Worm (Caenorhabditis elegans): Measurements from ENCODE around the gene rnf-121.
A peak's percentile ranks its signal among the peaks of the same experiment; 100 is the strongest.

The rnf-121 gene

DNA sequence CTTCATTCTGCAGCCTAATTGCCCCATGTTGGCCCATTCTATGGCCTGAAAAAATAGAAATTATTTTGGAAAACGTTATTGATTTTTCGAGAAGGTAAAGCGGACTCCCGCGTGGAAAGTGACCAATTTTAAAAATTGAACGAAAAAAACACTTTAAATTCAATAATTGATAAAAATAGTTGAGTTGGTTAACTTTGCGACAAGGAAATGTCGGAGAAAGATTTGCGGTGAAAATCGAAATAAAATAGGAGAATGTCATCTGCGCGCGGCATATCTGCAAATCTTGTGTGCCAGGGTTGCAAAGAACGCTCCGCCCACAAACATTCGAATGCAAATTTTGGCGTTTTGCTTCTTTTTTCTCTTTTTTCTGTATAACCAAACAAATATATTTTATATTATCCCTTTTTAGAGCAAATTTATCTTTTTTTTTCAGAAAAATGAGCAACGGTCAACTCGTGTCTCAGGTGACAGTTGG lies at the start of gene rnf-121, which contains the start of gene C16C10.4 (continued):
- TF ChIP-seq C34B4.2 (tag; optimal IDR thresholded peaks at IDR 0.05): no peak
- peak; percentile 51 for TF ChIP-seq ztf-4 (tag; optimal IDR thresholded peaks at IDR 0.05)
- TF ChIP-seq hpl-2 (GFP tag; optimal IDR thresholded peaks at IDR 0.05): peak; percentile 89
- no peak for TF ChIP-seq ces-1 (GFP tag; optimal IDR thresholded peaks at IDR 0.05)
- no peak for TF ChIP-seq nhr-12 (tag; optimal IDR thresholded peaks at IDR 0.05)
- peak; percentile 47 for TF ChIP-seq grh-1 (GFP tag; IDR thresholded peaks at IDR 0.05)
- TF ChIP-seq fkh-10 (GFP tag; optimal IDR thresholded peaks at IDR 0.05): no peak
- peak; percentile 76 for TF ChIP-seq nhr-47 (tag; optimal IDR thresholded peaks at IDR 0.05)
- TF ChIP-seq unc-62 (GFP tag; optimal IDR thresholded peaks at IDR 0.05): no peak
- no peak for TF ChIP-seq nhr-84 (tag; optimal IDR thresholded peaks at IDR 0.05)
- TF ChIP-seq lin-15B (tag; optimal IDR thresholded peaks at IDR 0.05): peak; percentile 61
- TF ChIP-seq mef-2 (tag; optimal IDR thresholded peaks at IDR 0.05): no peak
- peak; percentile 21 for TF ChIP-seq C04F5.9 (tag; optimal IDR thresholded peaks at IDR 0.05)
- TF ChIP-seq vab-15 (tag; optimal IDR thresholded peaks at IDR 0.05): no peak
- TF ChIP-seq nhr-20 (tag; optimal IDR thresholded peaks at IDR 0.05): peak; percentile 64
- TF ChIP-seq sptf-1 (tag; optimal IDR thresholded peaks at IDR 0.05): no peak
- peak in 1 of 6 experiments; percentile 50 for TF ChIP-seq elt-3 (tag; optimal IDR thresholded peaks at IDR 0.05)
- TF ChIP-seq ceh-63 (GFP tag; optimal IDR thresholded peaks at IDR 0.05): no peak
- TF ChIP-seq nhr-237 (tag; optimal IDR thresholded peaks at IDR 0.05): no peak
- no peak for TF ChIP-seq pag-3 (tag; optimal IDR thresholded peaks at IDR 0.05; ENCODE audit: borderline replicate concordance, insufficient read depth)
- peak; percentile 49 to 74 for TF ChIP-seq efl-1 (optimal IDR thresholded peaks at IDR 0.05)
- peak; percentile 66 to 98 for TF ChIP-seq efl-1 (GFP tag; optimal IDR thresholded peaks at IDR 0.05 in 1 of 2)
- no peak for TF ChIP-seq nhr-76 (tag; optimal IDR thresholded peaks at IDR 0.05)
- TF ChIP-seq Y116A8C.19 (tag; optimal IDR thresholded peaks at IDR 0.05; ENCODE audit: borderline replicate concordance): no peak
- TF ChIP-seq C16A3.4 (tag; optimal IDR thresholded peaks at IDR 0.05): peak; percentile 58
- TF ChIP-seq dpl-1 (GFP tag; optimal IDR thresholded peaks at IDR 0.05): peak; percentile 48 to 72 (median 70)
- peak; percentile 79 for TF ChIP-seq nhr-90 (tag; optimal IDR thresholded peaks at IDR 0.05; ENCODE audit: poor library complexity)
- TF ChIP-seq jun-1 (tag; optimal IDR thresholded peaks at IDR 0.05): peak; percentile 45
- no peak for TF ChIP-seq hlh-17 (GFP tag; optimal IDR thresholded peaks at IDR 0.05; ENCODE audit: borderline replicate concordance)
- TF ChIP-seq unc-30 (tag; optimal IDR thresholded peaks at IDR 0.05): no peak
- TF ChIP-seq nhr-19 (GFP tag; conservative IDR thresholded peaks at IDR 0.05): peak; percentile 60

DNA sequence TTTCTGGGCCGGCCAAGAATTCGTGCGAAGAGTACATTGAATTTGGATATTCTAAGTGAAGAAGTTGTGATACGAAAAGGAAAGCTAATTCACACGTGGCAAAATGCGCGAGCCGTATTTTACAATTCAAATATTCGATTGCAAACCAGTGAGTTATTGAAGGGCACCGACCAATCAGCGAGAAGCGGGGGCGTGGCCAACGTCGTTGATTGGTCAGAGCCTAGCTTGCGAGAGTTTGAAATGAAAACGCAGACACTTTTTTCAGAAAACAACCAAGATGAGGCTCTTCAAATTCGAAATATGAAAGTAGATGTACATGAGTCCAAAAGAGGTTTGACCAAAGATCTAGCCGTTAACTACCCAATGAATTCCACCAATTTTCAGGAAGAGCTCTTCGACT lies 39.9 kb upstream of the rnf-121 start:
- TF ChIP-seq irx-1 (tag; optimal IDR thresholded peaks at IDR 0.05) (no peak), ceh-90 (tag; optimal IDR thresholded peaks at IDR 0.05) (no peak), isw-1 (GFP tag; IDR thresholded peaks at IDR 0.05) (no peak), C34B4.2 (tag; optimal IDR thresholded peaks at IDR 0.05) (no peak), nhr-11 (tag; optimal IDR thresholded peaks at IDR 0.05) (no peak), nhr-76 (tag; optimal IDR thresholded peaks at IDR 0.05) (no peak), snpc-4 (tag; optimal IDR thresholded peaks at IDR 0.05) (no peak), ztf-4 (tag; optimal IDR thresholded peaks at IDR 0.05) (no peak), zag-1 (tag; optimal IDR thresholded peaks at IDR 0.05) (no peak), ceh-88 (GFP tag; IDR thresholded peaks at IDR 0.05) (no peak), nhr-12 (tag; optimal IDR thresholded peaks at IDR 0.05) (no peak), nhr-19 (GFP tag; conservative IDR thresholded peaks at IDR 0.05) (no peak), nhr-85 (tag) (no peak), aha-1 (tag; optimal IDR thresholded peaks at IDR 0.05) (no peak), skn-1 (tag; optimal IDR thresholded peaks at IDR 0.05) (no peak), ceh-63 (GFP tag; optimal IDR thresholded peaks at IDR 0.05) (no peak), ets-5 (GFP tag; IDR thresholded peaks at IDR 0.05) (no peak), Y116A8C.19 (tag; optimal IDR thresholded peaks at IDR 0.05; ENCODE audit: borderline replicate concordance) (no peak)
